Fruit fly (Drosophila melanogaster): ENCODE results near the gene Cdc16.

DNA sequence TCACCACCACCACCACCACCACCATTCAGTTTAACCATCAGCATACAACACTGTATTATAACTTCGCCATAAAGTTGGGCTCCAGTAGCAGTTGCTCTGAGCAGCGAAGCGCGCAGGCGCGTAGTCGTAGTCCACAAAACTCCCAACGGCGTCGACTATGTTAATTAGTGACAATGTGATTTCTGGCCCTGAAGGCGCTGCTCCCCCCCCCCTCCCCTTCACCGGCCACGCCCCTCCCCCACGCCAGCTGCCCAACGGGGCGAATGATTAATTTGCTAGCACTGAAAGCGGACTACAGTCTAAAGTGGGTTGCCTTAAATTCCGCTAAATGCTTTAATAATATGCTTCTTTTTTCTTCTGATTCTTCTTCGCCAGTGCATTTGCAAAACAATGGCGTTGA, 25.8 kb downstream of the Cdc16 start:
- no peak for TF ChIP-seq kay (GFP tag; ENCODE audit: borderline replicate concordance)
- no peak for TF ChIP-seq CG11617 (GFP tag; optimal IDR thresholded peaks at IDR 0.05)
- TF ChIP-seq toe (GFP tag; optimal IDR thresholded peaks at IDR 0.05) = no peak
